Fruit fly (Drosophila melanogaster) whole organism, pupa: ENCODE measurements around the gene fig.

Experiments
- CG10348 ChIP-seq: fragments of 200-800 bp; sonication (Bioruptor generic); IDR thresholded peaks from 2 replicates; pipeline ENCODE4 v1.3.6; 2022; ENCODE audit warnings: missing biosample characterization, missing genetic modification characterization
- CG12605 ChIP-seq: fragments of 200-800 bp; sonication (Bioruptor generic); IDR thresholded peaks from 2 replicates; pipeline ENCODE4 v1.3.6; 2022; ENCODE audit warnings: missing biosample characterization, missing genetic modification characterization
- CG13204 ChIP-seq: fragments of 200-800 bp; sonication (Bioruptor generic); optimal IDR thresholded peaks from 2 replicates; lab custom pipeline; 2018; ENCODE audit warnings: missing biosample characterization, mild to moderate bottlenecking, missing genetic modification characterization, moderate library complexity
- CG14655 ChIP-seq: fragments of 200-800 bp; sonication (Bioruptor generic); optimal IDR thresholded peaks from 3 replicates; lab custom pipeline; 2017; ENCODE audit warnings: mild to moderate bottlenecking, missing biosample characterization, missing genetic modification reagents, missing genetic modification characterization
- CG15710 ChIP-seq: fragments of 200-800 bp; sonication (Bioruptor generic); optimal IDR thresholded peaks from 2 replicates; lab custom pipeline; 2018; ENCODE audit warnings: missing biosample characterization, mild to moderate bottlenecking, missing genetic modification characterization, moderate library complexity
- CG17806 ChIP-seq: fragments of 200-800 bp; sonication (Bioruptor generic); optimal IDR thresholded peaks from 2 replicates; lab custom pipeline; 2018; ENCODE audit warnings: missing biosample characterization, mild to moderate bottlenecking, missing genetic modification characterization, moderate library complexity
- CG32121 ChIP-seq: fragments of 200-800 bp; sonication (Bioruptor generic); IDR thresholded peaks from 2 replicates; pipeline ENCODE4 v1.3.6; 2022; ENCODE audit warnings: missing biosample characterization, missing genetic modification characterization
- CG34367 ChIP-seq: fragments of 200-800 bp; sonication (Bioruptor generic); optimal IDR thresholded peaks from 2 replicates; lab custom pipeline; 2018; ENCODE audit warnings: missing biosample characterization, mild to moderate bottlenecking, missing genetic modification characterization
- CG4496 ChIP-seq: fragments of 200-800 bp; sonication (Bioruptor generic); IDR thresholded peaks from 3 replicates; pipeline ENCODE4 v1.3.6; 2022; ENCODE audit warnings: missing biosample characterization, missing genetic modification characterization
- CG8159 ChIP-seq: fragments of 200-800 bp; sonication (Bioruptor generic); optimal IDR thresholded peaks from 3 replicates; lab custom pipeline; 2018; ENCODE audit warnings: missing biosample characterization, mild to moderate bottlenecking, missing genetic modification characterization, moderate library complexity
- CG8301 ChIP-seq: fragments of 200-800 bp; sonication (Bioruptor generic); optimal IDR thresholded peaks from 2 replicates; lab custom pipeline; 2018; ENCODE audit warnings: missing biosample characterization, mild to moderate bottlenecking, missing genetic modification characterization
- CG9948 ChIP-seq: fragments of 200-800 bp; sonication (Bioruptor generic); optimal IDR thresholded peaks from 2 replicates; lab custom pipeline; 2018; ENCODE audit warnings: missing biosample characterization, mild to moderate bottlenecking, missing genetic modification characterization, moderate library complexity
- D1 ChIP-seq: fragments of 200-800 bp; sonication (Bioruptor generic); optimal IDR thresholded peaks from 2 replicates; lab custom pipeline; 2018; ENCODE audit warnings: missing biosample characterization, mild to moderate bottlenecking, missing genetic modification characterization, moderate library complexity
- EcR ChIP-seq: fragments of 200-800 bp; sonication (Bioruptor generic); optimal IDR thresholded peaks from 3 replicates; lab custom pipeline; 2019; ENCODE audit warnings: missing biosample characterization, missing genetic modification characterization, mild to moderate bottlenecking, moderate library complexity, missing genetic modification reagents
- Ets98B ChIP-seq: fragments of 200-800 bp; sonication (Bioruptor generic); IDR thresholded peaks from 2 replicates; pipeline ENCODE4 v1.3.6; 2022; ENCODE audit warnings: missing biosample characterization, missing genetic modification characterization
- Pif1A ChIP-seq: fragments of 200-800 bp; sonication (Bioruptor generic); optimal IDR thresholded peaks from 3 replicates; lab custom pipeline; 2016; ENCODE audit warnings: missing biosample characterization, missing genetic modification characterization
- Pif1B ChIP-seq: fragments of 200-800 bp; sonication (Bioruptor generic); optimal IDR thresholded peaks from 3 replicates; lab custom pipeline; 2016; ENCODE audit warnings: missing biosample characterization, missing genetic modification characterization
- Snoo ChIP-seq: fragments of 200-800 bp; sonication (Bioruptor generic); optimal IDR thresholded peaks from 3 replicates; lab custom pipeline; 2017; ENCODE audit warnings: missing biosample characterization, mild to moderate bottlenecking, missing genetic modification characterization, inconsistent platforms
- fd96Ca ChIP-seq: fragments of 200-800 bp; sonication (Bioruptor generic); IDR thresholded peaks from 3 replicates; pipeline ENCODE4 v1.3.6; 2022; ENCODE audit warnings: missing biosample characterization, missing genetic modification characterization
- gl ChIP-seq: fragments of 200-800 bp; sonication (Bioruptor generic); optimal IDR thresholded peaks from 2 replicates; lab custom pipeline; 2018; ENCODE audit warnings: missing biosample characterization, mild to moderate bottlenecking, missing genetic modification characterization
- rn ChIP-seq: fragments of 200-800 bp; sonication (Bioruptor generic); IDR thresholded peaks from 2 replicates; pipeline ENCODE4 v1.3.6; 2022; ENCODE audit warnings: missing biosample characterization, missing genetic modification characterization

fig gene

DNA sequence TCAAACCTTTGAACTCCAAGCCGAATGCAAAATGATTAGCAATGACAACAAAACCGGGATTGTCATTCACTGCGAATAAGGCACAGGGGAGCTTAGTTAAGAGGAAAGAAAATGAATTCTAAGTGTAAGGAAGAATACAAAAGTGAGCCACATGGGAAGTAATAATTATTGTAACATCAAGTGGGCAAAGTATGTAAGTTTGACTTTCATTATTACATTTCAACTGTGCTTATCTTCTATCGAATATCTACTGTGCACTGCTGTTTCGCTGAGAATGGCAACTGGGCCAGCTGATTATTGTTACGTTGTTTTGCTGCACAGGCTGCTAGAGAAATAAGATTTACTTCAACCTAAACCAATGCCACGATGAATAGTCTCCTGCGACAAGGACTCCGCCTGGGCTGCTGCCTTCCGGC is 43.6 kb downstream of the fig start, which contains the start of the genes CG7601 and CIA30:
TSS of gene CG7601 (minus strand) at position 68 of the 416 bp plus-strand sequence.
TSS of gene CIA30 (plus strand) at position 288 of the 416 bp plus-strand sequence.
- TF ChIP-seq CG4496 (GFP tag; lab: Robert Waterston, UW): peak; percentile 100
- TF ChIP-seq CG34367: peak; percentile 96
- peak; percentile 98 for TF ChIP-seq CG9948 (tag; lab: Kevin White, UChicago)
- peak; percentile 100 for TF ChIP-seq rn (GFP tag; lab: Robert Waterston, UW)
- peak; percentile 100 for TF ChIP-seq CG12605 (GFP tag; lab: Robert Waterston, UW)
- peak; percentile 100 for TF ChIP-seq fd96Ca (GFP tag; lab: Robert Waterston, UW)
- peak; percentile 61 for TF ChIP-seq EcR (GFP tag; lab: Kevin White, UChicago)
- TF ChIP-seq CG8301 (tag; lab: Kevin White, UChicago): peak; percentile 98
- TF ChIP-seq CG17806: peak; percentile 99
- TF ChIP-seq Pif1A (GFP tag; lab: Kevin White, UChicago): peak; percentile 100
- no peak for TF ChIP-seq CG13204
- TF ChIP-seq CG10348 (GFP tag; lab: Robert Waterston, UW): peak; percentile 100
- peak; percentile 100 for TF ChIP-seq CG32121 (GFP tag; lab: Robert Waterston, UW)
- peak; percentile 99 for TF ChIP-seq CG14655 (GFP tag; lab: Kevin White, UChicago)
- peak; percentile 100 for TF ChIP-seq Ets98B (GFP tag; lab: Robert Waterston, UW)
- TF ChIP-seq D1 (tag; lab: Kevin White, UChicago): no peak
- TF ChIP-seq Snoo (tag; lab: Kevin White, UChicago): peak; percentile 99
- TF ChIP-seq Pif1B (GFP tag; lab: Kevin White, UChicago): peak; percentile 98
- TF ChIP-seq gl: peak; percentile 98
- peak; percentile 99 for TF ChIP-seq CG15710 (tag; lab: Kevin White, UChicago)
- peak; percentile 98 for TF ChIP-seq CG8159 (tag; lab: Kevin White, UChicago)
